Fruit fly (Drosophila melanogaster): ENCODE results near the gene gny.

Gene gny

DNA sequence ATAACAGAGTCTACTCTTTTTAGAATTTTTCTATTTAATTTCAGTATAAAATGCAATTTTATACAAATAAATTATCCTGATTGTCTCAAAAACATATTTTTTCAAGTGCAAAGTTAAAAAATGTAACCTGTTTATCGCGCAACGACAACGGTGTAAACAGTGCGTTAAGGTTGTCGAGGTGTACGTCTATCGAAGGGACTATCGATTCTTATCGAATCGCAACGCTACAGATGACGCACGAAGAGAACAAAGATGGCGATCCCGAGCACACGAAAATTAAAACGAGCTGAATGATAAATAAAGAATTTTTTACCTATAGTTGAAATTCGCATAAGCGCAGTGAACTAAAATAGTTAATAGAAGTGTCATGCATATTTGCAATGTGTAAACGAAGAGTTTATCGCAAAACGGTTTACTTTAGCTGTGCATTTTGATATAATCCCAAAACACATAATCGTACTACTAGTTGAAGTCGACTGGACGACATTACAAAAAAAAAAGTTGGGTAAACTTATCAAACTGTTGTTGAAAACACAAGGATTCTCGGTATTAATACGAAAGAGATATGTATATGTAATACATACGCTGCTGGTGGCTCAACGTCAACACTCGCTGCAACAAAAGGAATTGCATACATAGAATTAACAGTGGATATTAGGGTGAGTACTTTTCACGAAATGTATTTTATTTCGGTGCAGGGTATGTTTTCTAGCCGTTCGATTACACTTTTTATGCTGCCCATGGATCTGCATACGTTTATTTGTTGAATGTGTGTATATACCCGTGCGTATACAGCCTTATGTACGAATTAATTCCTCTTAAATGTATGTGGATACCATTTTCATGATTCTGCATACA is 8.2 kb downstream of the gny start, which contains the start of gene da (continued):
- TF ChIP-seq CG10462 (GFP tag; optimal IDR thresholded peaks at IDR 0.05) (peak; percentile 10), CG6683 (GFP tag; optimal IDR thresholded peaks at IDR 0.05) (no peak), Meics (GFP tag; optimal IDR thresholded peaks at IDR 0.05) (peak; percentile 61), dati (GFP tag; IDR thresholded peaks at IDR 0.05) (no peak), esg (GFP tag; conservative IDR thresholded peaks at IDR 0.05) (peak; percentile 36; the same call in 1 of the 2 replicates), NK7.1 (GFP tag; optimal IDR thresholded peaks at IDR 0.05) (no peak), mirr (GFP tag; optimal IDR thresholded peaks at IDR 0.05) (no peak), CG30020 (tag; optimal IDR thresholded peaks at IDR 0.05) (peak; percentile 99), zen2 (GFP tag; IDR thresholded peaks at IDR 0.05; ENCODE audit: partially characterized antibody) (no peak), cas (GFP tag; IDR thresholded peaks at IDR 0.05) (no peak), pan (optimal IDR thresholded peaks at IDR 0.05) (no peak), pan (GFP tag; optimal IDR thresholded peaks at IDR 0.05 in 1 of 2, IDR thresholded peaks at IDR 0.05 in 1 of 2) (peak in 1 of 2 experiments; percentile 61), fd102C (GFP tag; optimal IDR thresholded peaks at IDR 0.05) (no peak), CG14050 (GFP tag; IDR thresholded peaks at IDR 0.05) (no peak), tna (GFP tag; IDR thresholded peaks at IDR 0.05; ENCODE audit: partially characterized antibody) (peak; percentile 13; the same call in 1 of the 2 replicates), Taf1 (GFP tag; IDR thresholded peaks at IDR 0.05) (no peak), dmrt99B (tag; optimal IDR thresholded peaks at IDR 0.05) (peak; percentile 63), CG17802 (tag; optimal IDR thresholded peaks at IDR 0.05) (peak; percentile 95), stc (GFP tag; IDR thresholded peaks at IDR 0.05) (peak; percentile 70), Atf3 (GFP tag; optimal IDR thresholded peaks at IDR 0.05) (peak; percentile 72), Sry-δ (GFP tag; optimal IDR thresholded peaks at IDR 0.05) (peak; percentile 71), eve (GFP tag; optimal IDR thresholded peaks at IDR 0.05) (peak in 1 of 2 experiments; percentile 76), D (optimal IDR thresholded peaks at IDR 0.05) (no peak), D (GFP tag; optimal IDR thresholded peaks at IDR 0.05) (no peak), sd (tag; optimal IDR thresholded peaks at IDR 0.05) (peak; percentile 46), pros (GFP tag; optimal IDR thresholded peaks at IDR 0.05) (no peak), hb (GFP tag; IDR thresholded peaks at IDR 0.05; ENCODE audit: partially characterized antibody) (no peak), row (GFP tag; IDR thresholded peaks at IDR 0.05) (peak; percentile 85), Jarid2 (GFP tag; optimal IDR thresholded peaks at IDR 0.05) (no peak), chif (GFP tag; optimal IDR thresholded peaks at IDR 0.05) (peak; percentile 44 to 55), amos (GFP tag; IDR thresholded peaks at IDR 0.05; ENCODE audit: partially characterized antibody) (peak; percentile 66; the same call in 1 of the 2 replicates), hbn (GFP tag; IDR thresholded peaks at IDR 0.05; ENCODE audit: partially characterized antibody) (peak; percentile 41), dm (GFP tag; optimal IDR thresholded peaks at IDR 0.05) (peak; percentile 76), sim (GFP tag; IDR thresholded peaks at IDR 0.05) (no peak), CG16815 (GFP tag; optimal IDR thresholded peaks at IDR 0.05) (peak; percentile 19), CG15601 (tag; optimal IDR thresholded peaks at IDR 0.05) (peak; percentile 48), p53 (GFP tag; optimal IDR thresholded peaks at IDR 0.05) (peak; percentile 12), B-H1 (GFP tag; IDR thresholded peaks at IDR 0.05) (peak; percentile 15; the same call in 1 of the 3 replicates), CG10274 (GFP tag; optimal IDR thresholded peaks at IDR 0.05) (no peak), Elba2 (GFP tag; optimal IDR thresholded peaks at IDR 0.05) (no peak), CG11085 (GFP tag; IDR thresholded peaks at IDR 0.05) (no peak), Asciz (GFP tag; optimal IDR thresholded peaks at IDR 0.05) (peak; percentile 23), sima (GFP tag; optimal IDR thresholded peaks at IDR 0.05) (no peak), gsb (GFP tag; IDR thresholded peaks at IDR 0.05) (no peak), CG9797 (GFP tag; optimal IDR thresholded peaks at IDR 0.05) (peak; percentile 58), Mes4 (GFP tag; optimal IDR thresholded peaks at IDR 0.05) (peak; percentile 30), CG2129 (GFP tag; IDR thresholded peaks at IDR 0.05; ENCODE audit: partially characterized antibody) (no peak), lab (GFP tag; optimal IDR thresholded peaks at IDR 0.05) (no peak), CG13624 (GFP tag; optimal IDR thresholded peaks at IDR 0.05) (peak; percentile 63)
